Worm (Caenorhabditis elegans) whole organism, mixed stage, embryonic: ENCODE measurements around the gene K03H6.4.

Experiments
- M03D4.4 ChIP-seq: sonication (generic microtip); optimal IDR thresholded peaks from 2 replicates; lab custom pipeline; 2017; ENCODE audit warnings: mild to moderate bottlenecking, missing genetic modification characterization, missing compliant biosample characterization
- blmp-1 ChIP-seq: fragments of 150-350 bp; optimal IDR thresholded peaks from 2 replicates; lab custom pipeline; 2014; ENCODE audit warnings: missing biosample characterization, missing genetic modification characterization
- ceh-43 ChIP-seq: fragments of 200-800 bp; sonication (Bioruptor generic); optimal IDR thresholded peaks from 2 replicates; lab custom pipeline; 2018; ENCODE audit warnings: mild to moderate bottlenecking, missing genetic modification characterization, moderate library complexity, missing compliant biosample characterization
- ceh-83 ChIP-seq: fragments of 200-800 bp; sonication (Bioruptor generic); optimal IDR thresholded peaks from 2 replicates; lab custom pipeline; 2018; ENCODE audit warnings: mild to moderate bottlenecking, missing genetic modification characterization, missing compliant biosample characterization
- drap-1 ChIP-seq: fragments of 200-800 bp; sonication (Bioruptor generic); optimal IDR thresholded peaks from 3 replicates; lab custom pipeline; 2018; ENCODE audit warnings: mild to moderate bottlenecking, missing genetic modification characterization, missing compliant biosample characterization
- elt-1 ChIP-seq: sonication (generic microtip); optimal IDR thresholded peaks from 2 replicates; lab custom pipeline; 2017; ENCODE audit warnings: missing genetic modification characterization, mild to moderate bottlenecking, missing compliant biosample characterization, antibody characterized with exemption, moderate library complexity, borderline replicate concordance; ENCODE audit not compliant: insufficient read depth
- elt-3 ChIP-seq: fragments of 150-350 bp; optimal IDR thresholded peaks from 2 replicates; lab custom pipeline; 2014; ENCODE audit warnings: missing biosample characterization, missing genetic modification characterization
- flh-1 ChIP-seq: fragments of 200-800 bp; sonication (Bioruptor generic); optimal IDR thresholded peaks from 2 replicates; lab custom pipeline; 2018; ENCODE audit warnings: mild to moderate bottlenecking, missing genetic modification characterization, moderate library complexity, missing compliant biosample characterization
- hlh-1 ChIP-seq: fragments of 150-350 bp; optimal IDR thresholded peaks from 2 replicates; lab custom pipeline; 2014; ENCODE audit warnings: missing biosample characterization, missing genetic modification reagents, missing genetic modification characterization
- lin-13 ChIP-seq: fragments of 150-350 bp; optimal IDR thresholded peaks from 2 replicates; lab custom pipeline; 2014; ENCODE audit warnings: missing biosample characterization, missing genetic modification characterization
- lsy-2 ChIP-seq: fragments of 150-350 bp; optimal IDR thresholded peaks from 2 replicates; lab custom pipeline; 2014; ENCODE audit warnings: missing biosample characterization, missing genetic modification characterization
- mab-5 ChIP-seq: fragments of 150-350 bp; optimal IDR thresholded peaks from 2 replicates; lab custom pipeline; 2014; ENCODE audit warnings: missing biosample characterization, missing genetic modification characterization
- mep-1 ChIP-seq: fragments of 150-350 bp; optimal IDR thresholded peaks from 2 replicates; lab custom pipeline; 2017; ENCODE audit warnings: missing biosample characterization, missing genetic modification reagents, missing genetic modification characterization, inconsistent platforms
- mls-2 ChIP-seq: sonication (generic microtip); optimal IDR thresholded peaks from 2 replicates; lab custom pipeline; 2016; ENCODE audit warnings: mild to moderate bottlenecking, missing genetic modification characterization, moderate library complexity, missing compliant biosample characterization
- nhr-12 ChIP-seq: fragments of 150-350 bp; optimal IDR thresholded peaks from 2 replicates; lab custom pipeline; 2014; ENCODE audit warnings: missing biosample characterization, missing genetic modification characterization
- nhr-2 ChIP-seq: fragments of 150-350 bp; optimal IDR thresholded peaks from 2 replicates; lab custom pipeline; 2014; ENCODE audit warnings: missing biosample characterization, missing genetic modification characterization
- nhr-237 ChIP-seq: fragments of 150-350 bp; optimal IDR thresholded peaks from 2 replicates; lab custom pipeline; 2014; ENCODE audit warnings: missing biosample characterization, missing genetic modification characterization
- nhr-28 ChIP-seq: fragments of 150-350 bp; optimal IDR thresholded peaks from 2 replicates; lab custom pipeline; 2014; ENCODE audit warnings: missing biosample characterization, missing genetic modification characterization
- nhr-76 ChIP-seq: sonication (generic microtip); optimal IDR thresholded peaks from 2 replicates; lab custom pipeline; 2017; ENCODE audit warnings: missing biosample characterization, missing genetic modification characterization
- pha-4 ChIP-seq: fragments of 150-350 bp; optimal IDR thresholded peaks from 2 replicates; lab custom pipeline; 2018; ENCODE audit warnings: missing biosample characterization, missing genetic modification reagents, missing genetic modification characterization
- snpc-4 ChIP-seq: fragments of 150-350 bp; optimal IDR thresholded peaks from 2 replicates; lab custom pipeline; 2014; ENCODE audit warnings: missing biosample characterization, missing genetic modification characterization
- sptf-1 ChIP-seq: sonication (generic microtip); optimal IDR thresholded peaks from 2 replicates; lab custom pipeline; 2017; ENCODE audit warnings: mild to moderate bottlenecking, missing genetic modification characterization, moderate library complexity, missing compliant biosample characterization
- unc-120 ChIP-seq: sonication (generic microtip); optimal IDR thresholded peaks from 2 replicates; lab custom pipeline; 2017; ENCODE audit warnings: missing genetic modification characterization, missing compliant biosample characterization; ENCODE audit not compliant: poor library complexity, severe bottlenecking
- unc-39 ChIP-seq: fragments of 150-350 bp; optimal IDR thresholded peaks from 2 replicates; lab custom pipeline; 2014; ENCODE audit warnings: missing biosample characterization, missing genetic modification characterization
- unc-62 ChIP-seq: fragments of 150-350 bp; optimal IDR thresholded peaks from 2 replicates; lab custom pipeline; 2014; ENCODE audit warnings: missing biosample characterization, missing genetic modification reagents, missing genetic modification characterization
- zip-8 ChIP-seq: fragments of 150-350 bp; optimal IDR thresholded peaks from 2 replicates; lab custom pipeline; 2014; ENCODE audit warnings: missing biosample characterization, missing genetic modification characterization
- ztf-11 ChIP-seq: fragments of 150-350 bp; optimal IDR thresholded peaks from 2 replicates; lab custom pipeline; 2014; ENCODE audit warnings: missing biosample characterization, missing genetic modification characterization

Gene K03H6.4

ce11 chrIV:1559931-1560330, 38.8 kb upstream of the K03H6.4 start, which contains the start of gene Y41D4B.17:
Gene Y41D4B.17, plus strand, starts transcription at chrIV:1560104.
- no peak for TF ChIP-seq nhr-237
- TF ChIP-seq M03D4.4 (tag; lab: Kevin White, UChicago) = no peak
- no peak for TF ChIP-seq mls-2 (tag; lab: Kevin White, UChicago)
- TF ChIP-seq snpc-4 (tag; lab: Kevin White, UChicago) = no peak
- TF ChIP-seq unc-120 (tag; lab: Kevin White, UChicago) = no peak
- no peak for TF ChIP-seq blmp-1 (tag; lab: Kevin White, UChicago)
- no peak for TF ChIP-seq zip-8 (tag; lab: Kevin White, UChicago)
- no peak for TF ChIP-seq unc-39 (tag; lab: Kevin White, UChicago)
- no peak for TF ChIP-seq sptf-1 (tag; lab: Kevin White, UChicago)
- no peak for TF ChIP-seq unc-62 (GFP tag; lab: Kevin White, UChicago)
- no peak for TF ChIP-seq lin-13 (tag; lab: Kevin White, UChicago)
- TF ChIP-seq mab-5 = no peak
- no peak for TF ChIP-seq pha-4 (tag; lab: Kevin White, UChicago)
- no peak for TF ChIP-seq ceh-83 (GFP tag; lab: Kevin White, UChicago)
- no peak for TF ChIP-seq ztf-11 (tag; lab: Kevin White, UChicago)

DNA sequence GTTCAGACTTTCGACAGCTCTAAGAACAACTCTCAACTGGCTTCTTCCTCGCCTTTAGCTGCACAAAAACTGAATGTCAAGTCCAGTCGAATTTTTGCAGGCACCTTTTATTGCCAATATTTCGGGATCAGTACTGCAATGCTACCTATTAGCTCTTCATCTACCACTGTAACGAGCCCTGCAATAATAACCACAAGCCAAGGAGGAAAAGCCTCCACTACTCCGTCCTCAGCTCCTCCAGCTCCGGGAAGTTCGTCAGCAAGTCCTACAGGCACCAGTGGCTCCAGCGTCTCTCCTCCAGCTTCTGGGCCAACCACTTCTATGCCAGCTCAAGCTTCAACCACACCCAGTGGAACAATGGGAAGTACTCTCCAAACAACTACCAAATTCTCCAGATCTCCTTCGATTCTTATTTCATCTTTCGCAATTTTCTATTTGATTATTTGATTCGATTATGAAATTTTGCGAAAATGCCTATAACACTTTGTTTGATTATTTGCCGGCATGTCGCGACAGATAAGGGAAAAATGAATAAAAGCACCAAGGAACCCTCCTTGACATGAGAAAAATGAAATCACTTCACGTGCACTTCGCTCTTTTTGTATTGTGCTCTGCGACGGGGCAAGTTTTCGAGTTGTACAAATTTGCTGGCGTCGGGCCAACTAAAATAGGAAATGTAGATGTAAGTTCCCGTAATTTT, 34.0 kb upstream of the K03H6.4 start, which contains the start of gene C34H4.1:
Gene C34H4.1 (plus strand): TSS at position 559 of the 700 bp plus-strand sequence.
- no peak for TF ChIP-seq nhr-2 (tag; lab: Kevin White, UChicago)

- TF ChIP-seq ceh-43 (GFP tag; lab: Kevin White, UChicago) (no peak), flh-1 (GFP tag; lab: Kevin White, UChicago) (no peak), nhr-12 (tag; lab: Kevin White, UChicago) (no peak), elt-1 (tag; lab: Kevin White, UChicago) (no peak), nhr-76 (tag; lab: Kevin White, UChicago) (no peak), mep-1 (no peak), unc-39 (tag; lab: Kevin White, UChicago) (no peak), nhr-2 (tag; lab: Kevin White, UChicago) (no peak)
Measured at ce11 chrIV:1553195-1553918, 32.2 kb upstream of the K03H6.4 start, which contains the start of gene C34H4.2. Gene C34H4.2, plus strand, starts transcription at chrIV:1553752.

- TF ChIP-seq elt-3 (tag; lab: Kevin White, UChicago) (no peak), lsy-2 (tag; lab: Kevin White, UChicago) (no peak), M03D4.4 (tag; lab: Kevin White, UChicago) (no peak), mep-1 (no peak), mab-5 (no peak), elt-1 (tag; lab: Kevin White, UChicago) (no peak), nhr-28 (tag; lab: Kevin White, UChicago) (no peak)
Measured at ce11 chrIV:1550578-1550977, 29.5 kb upstream of the K03H6.4 start, which contains the start of gene tag-244. Gene tag-244, plus strand, starts transcription at chrIV:1550878.

DNA sequence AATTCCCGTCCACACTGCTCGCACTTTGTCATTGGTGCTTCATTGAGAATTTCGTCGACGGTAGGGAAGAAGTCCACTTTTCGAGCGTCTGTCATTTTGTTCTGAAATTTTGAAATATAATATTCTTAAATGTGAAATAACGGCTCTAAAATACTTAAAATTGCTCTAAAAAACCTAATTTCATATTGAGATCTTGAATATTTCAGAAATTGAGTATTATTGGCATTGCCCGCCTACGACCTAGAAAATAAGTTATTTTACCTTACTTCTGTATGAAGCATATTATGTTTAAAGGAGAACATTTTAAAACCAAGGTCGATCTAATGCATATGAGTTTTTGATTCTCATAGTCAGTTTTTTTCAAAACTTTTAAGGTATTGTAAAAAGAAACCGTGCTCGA, 29.0 kb upstream of the K03H6.4 start, which contains the start of gene C34H4.5:
Gene C34H4.5 (minus strand): TSS at position 101 of the 400 bp plus-strand sequence.
- TF ChIP-seq hlh-1 (tag; lab: Kevin White, UChicago) (no peak), elt-3 (tag; lab: Kevin White, UChicago) (no peak), blmp-1 (tag; lab: Kevin White, UChicago) (no peak), drap-1 (GFP tag; lab: Kevin White, UChicago) (no peak), ceh-43 (GFP tag; lab: Kevin White, UChicago) (no peak), sptf-1 (tag; lab: Kevin White, UChicago) (no peak), nhr-28 (tag; lab: Kevin White, UChicago) (no peak), nhr-2 (tag; lab: Kevin White, UChicago) (no peak)
